Worm (Caenorhabditis elegans) whole organism, young adult: ENCODE measurements around the gene cutl-18.

ENCODE experiments used
- B0035.1 ChIP-seq: sonication (generic microtip); optimal IDR thresholded peaks from 2 replicates; lab custom pipeline; 2016; ENCODE audit warnings: missing genetic modification characterization, mild to moderate bottlenecking, missing compliant biosample characterization, missing genotype, missing genetic modification reagents
- B0261.1 ChIP-seq: sonication (generic microtip); optimal IDR thresholded peaks from 2 replicates; lab custom pipeline; 2016; ENCODE audit warnings: mild to moderate bottlenecking, missing genetic modification characterization, moderate library complexity, missing compliant biosample characterization
- C17E4.6 ChIP-seq: fragments of 200-800 bp; sonication (Bioruptor generic); IDR thresholded peaks from 2 replicates; pipeline ENCODE4 v1.3.6; 2022; ENCODE audit warnings: missing genetic modification reagents, missing genetic modification characterization, missing compliant biosample characterization
- F22D6.2 ChIP-seq: sonication (generic microtip); optimal IDR thresholded peaks from 2 replicates; lab custom pipeline; 2016; ENCODE audit warnings: mild to moderate bottlenecking, missing genetic modification characterization, missing compliant biosample characterization
- F37B4.10 ChIP-seq: fragments of 200-800 bp; sonication (Bioruptor generic); IDR thresholded peaks from 2 replicates; pipeline ENCODE4 v1.3.6; 2022; ENCODE audit warnings: missing genetic modification characterization, missing compliant biosample characterization
- F57A8.1 ChIP-seq: fragments of 200-800 bp; sonication (Bioruptor generic); optimal IDR thresholded peaks from 2 replicates; lab custom pipeline; 2018; ENCODE audit warnings: mild to moderate bottlenecking, missing genetic modification characterization, moderate library complexity, missing compliant biosample characterization
- Y53F4B.3 ChIP-seq: fragments of 200-800 bp; sonication (Bioruptor generic); IDR thresholded peaks from 2 replicates; pipeline ENCODE4 v1.3.6; 2022; ENCODE audit warnings: missing genetic modification reagents, missing genetic modification characterization, missing compliant biosample characterization
- Y53G8AR.9 ChIP-seq: fragments of 200-800 bp; sonication (Bioruptor generic); conservative IDR thresholded peaks from 2 replicates; pipeline ENCODE4 v1.3.6; 2022; ENCODE audit warnings: missing genetic modification reagents, missing genetic modification characterization, missing compliant biosample characterization
- Y79H2A.3 ChIP-seq: fragments of 200-800 bp; sonication (Bioruptor generic); conservative IDR thresholded peaks from 2 replicates; pipeline ENCODE4 v1.3.6; 2022; ENCODE audit warnings: missing genetic modification reagents, missing genetic modification characterization, missing compliant biosample characterization
- ZK185.1 ChIP-seq: sonication (generic microtip); optimal IDR thresholded peaks from 2 replicates; lab custom pipeline; 2016; ENCODE audit warnings: mild to moderate bottlenecking, missing genetic modification characterization, missing compliant biosample characterization; ENCODE audit not compliant: poor library complexity, severe bottlenecking
- akir-1 ChIP-seq: fragments of 200-800 bp; sonication (Bioruptor generic); optimal IDR thresholded peaks from 2 replicates; lab custom pipeline; 2018; ENCODE audit warnings: mild to moderate bottlenecking, missing genetic modification characterization, moderate library complexity, missing compliant biosample characterization
- attf-5 ChIP-seq: fragments of 200-800 bp; sonication (Bioruptor generic); optimal IDR thresholded peaks from 2 replicates; lab custom pipeline; 2018; ENCODE audit warnings: mild to moderate bottlenecking, missing genetic modification characterization, missing compliant biosample characterization
- attf-6 ChIP-seq: fragments of 200-800 bp; sonication (Bioruptor generic); IDR thresholded peaks from 2 replicates; pipeline ENCODE4 v1.3.6; 2022; ENCODE audit warnings: missing genetic modification reagents, missing genetic modification characterization, missing compliant biosample characterization
- ceh-58 ChIP-seq: fragments of 200-800 bp; sonication (Bioruptor generic); IDR thresholded peaks from 2 replicates; pipeline ENCODE4 v1.3.6; 2022; ENCODE audit warnings: missing genetic modification characterization, missing compliant biosample characterization
- chd-7 ChIP-seq: sonication (generic microtip); optimal IDR thresholded peaks from 2 replicates; lab custom pipeline; 2016; ENCODE audit warnings: mild to moderate bottlenecking, missing genetic modification characterization, moderate library complexity, missing compliant biosample characterization
- dpl-1 ChIP-seq: fragments of 150-350 bp; optimal IDR thresholded peaks from 2 replicates; lab custom pipeline; 2014; ENCODE audit warnings: missing biosample characterization, missing genetic modification reagents, missing genetic modification characterization
- egl-18 ChIP-seq: fragments of 200-800 bp; sonication (Bioruptor generic); IDR thresholded peaks from 2 replicates; pipeline ENCODE4 v1.3.6; 2022; ENCODE audit warnings: missing genetic modification reagents, missing genetic modification characterization, missing compliant biosample characterization
- egl-44 ChIP-seq: fragments of 200-800 bp; sonication (Bioruptor generic); IDR thresholded peaks from 2 replicates; pipeline ENCODE4 v1.3.6; 2022; ENCODE audit warnings: missing genetic modification reagents, missing genetic modification characterization, missing compliant biosample characterization
- ekl-4 ChIP-seq: fragments of 200-800 bp; sonication (Bioruptor generic); IDR thresholded peaks from 2 replicates; pipeline ENCODE4 v1.3.6; 2022; ENCODE audit warnings: missing genetic modification reagents, missing genetic modification characterization, missing compliant biosample characterization
- ets-4 ChIP-seq: fragments of 200-800 bp; sonication (Bioruptor generic); optimal IDR thresholded peaks from 2 replicates; lab custom pipeline; 2018; ENCODE audit warnings: mild to moderate bottlenecking, missing genetic modification characterization, missing compliant biosample characterization
- hmg-20 ChIP-seq: fragments of 200-800 bp; sonication (Bioruptor generic); IDR thresholded peaks from 2 replicates; pipeline ENCODE4 v1.3.6; 2022; ENCODE audit warnings: missing genetic modification reagents, missing genetic modification characterization, missing compliant biosample characterization
- hrde-1 ChIP-seq: sonication (generic microtip); optimal IDR thresholded peaks from 2 replicates; lab custom pipeline; 2016; ENCODE audit warnings: missing genetic modification characterization, mild to moderate bottlenecking, missing compliant biosample characterization, moderate library complexity, missing genotype, missing genetic modification reagents, borderline replicate concordance
- hsf-1 ChIP-seq: fragments of 200-800 bp; sonication (Bioruptor generic); IDR thresholded peaks from 2 replicates; pipeline ENCODE4 v1.3.6; 2022; ENCODE audit warnings: missing genetic modification reagents, missing genetic modification characterization, missing compliant biosample characterization
- lin-54 ChIP-seq: fragments of 200-800 bp; sonication (Bioruptor generic); optimal IDR thresholded peaks from 2 replicates; lab custom pipeline; 2018; ENCODE audit warnings: mild to moderate bottlenecking, missing genetic modification characterization, missing compliant biosample characterization
- lir-1 ChIP-seq: fragments of 200-800 bp; sonication (Bioruptor generic); conservative IDR thresholded peaks from 2 replicates; pipeline ENCODE4 v1.3.6; 2022; ENCODE audit warnings: missing genetic modification reagents, missing genetic modification characterization, missing compliant biosample characterization
- lsy-27 ChIP-seq: sonication (generic microtip); optimal IDR thresholded peaks from 2 replicates; lab custom pipeline; 2017; ENCODE audit warnings: missing genetic modification characterization, mild to moderate bottlenecking, missing compliant biosample characterization, antibody characterized with exemption, missing genotype, borderline replicate concordance; ENCODE audit not compliant: insufficient read depth
- madf-3 ChIP-seq: fragments of 200-800 bp; sonication (Bioruptor generic); IDR thresholded peaks from 2 replicates; pipeline ENCODE4 v1.3.6; 2022; ENCODE audit warnings: missing genetic modification reagents, missing genetic modification characterization, missing compliant biosample characterization
- madf-8 ChIP-seq: fragments of 200-800 bp; sonication (Bioruptor generic); conservative IDR thresholded peaks from 2 replicates; pipeline ENCODE4 v1.3.6; 2022; ENCODE audit warnings: missing genetic modification reagents, missing genetic modification characterization, missing compliant biosample characterization
- nfya-1 ChIP-seq: sonication (generic microtip); optimal IDR thresholded peaks from 2 replicates; lab custom pipeline; 2017; ENCODE audit warnings: antibody characterized with exemption, missing compliant biosample characterization, missing genetic modification characterization, borderline replicate concordance; ENCODE audit not compliant: insufficient read depth
- nfyb-1 ChIP-seq: fragments of 200-800 bp; sonication (Bioruptor generic); IDR thresholded peaks from 2 replicates; pipeline ENCODE4 v1.3.6; 2022; ENCODE audit warnings: missing genetic modification reagents, missing genetic modification characterization, missing compliant biosample characterization
- nhr-90 ChIP-seq: sonication (generic microtip); optimal IDR thresholded peaks from 2 replicates; lab custom pipeline; 2016; ENCODE audit warnings: missing genotype, mild to moderate bottlenecking, missing genetic modification characterization, missing compliant biosample characterization
- pbrm-1 ChIP-seq: fragments of 200-800 bp; sonication (Bioruptor generic); IDR thresholded peaks from 2 replicates; pipeline ENCODE4 v1.3.6; 2022; ENCODE audit warnings: missing genetic modification reagents, missing genetic modification characterization, missing compliant biosample characterization
- rcor-1 ChIP-seq: fragments of 200-800 bp; sonication (Bioruptor generic); IDR thresholded peaks from 2 replicates; pipeline ENCODE4 v1.3.6; 2022; ENCODE audit warnings: missing genetic modification reagents, missing genetic modification characterization, missing compliant biosample characterization
- rec-8 ChIP-seq, 2 experiments: sonication (generic microtip); optimal IDR thresholded peaks; 2 replicates each; lab custom pipeline; 2016; ENCODE audit warnings: mild to moderate bottlenecking in 2 of 2, missing genetic modification characterization in 2 of 2, missing genetic modification reagents in 2 of 2, missing genotype in 2 of 2, missing biosample characterization in 1 of 2, missing compliant biosample characterization in 1 of 2, moderate library complexity in 1 of 2
- sdz-38 ChIP-seq: sonication (generic microtip); optimal IDR thresholded peaks from 2 replicates; lab custom pipeline; 2016; ENCODE audit warnings: missing genotype, missing genetic modification characterization, missing compliant biosample characterization
- sea-2 ChIP-seq: fragments of 200-800 bp; sonication (Bioruptor generic); IDR thresholded peaks from 2 replicates; pipeline ENCODE4 v1.3.6; 2022; ENCODE audit warnings: missing genetic modification characterization, missing compliant biosample characterization
- snpc-1.1 ChIP-seq: sonication (generic microtip); optimal IDR thresholded peaks from 2 replicates; lab custom pipeline; 2017; ENCODE audit warnings: missing genetic modification characterization, mild to moderate bottlenecking, missing compliant biosample characterization, antibody characterized with exemption, moderate library complexity, missing genotype, missing genetic modification reagents; ENCODE audit not compliant: insufficient read depth
- snpc-3.4 ChIP-seq: sonication (generic microtip); optimal IDR thresholded peaks from 2 replicates; lab custom pipeline; 2017; ENCODE audit warnings: missing genetic modification characterization, mild to moderate bottlenecking, missing compliant biosample characterization, antibody characterized with exemption, moderate library complexity, missing genotype, missing genetic modification reagents
- sptf-2 ChIP-seq: fragments of 200-800 bp; sonication (Bioruptor generic); optimal IDR thresholded peaks from 2 replicates; lab custom pipeline; 2018; ENCODE audit warnings: mild to moderate bottlenecking, missing genetic modification characterization, missing compliant biosample characterization
- tbx-9 ChIP-seq: sonication (generic microtip); optimal IDR thresholded peaks from 2 replicates; lab custom pipeline; 2016; ENCODE audit warnings: borderline replicate concordance, missing genetic modification characterization, inconsistent platforms, missing compliant biosample characterization
- tlf-1 ChIP-seq: fragments of 200-800 bp; sonication (Bioruptor generic); optimal IDR thresholded peaks from 2 replicates; lab custom pipeline; 2018; ENCODE audit warnings: mild to moderate bottlenecking, missing genetic modification characterization, missing compliant biosample characterization
- unc-130 ChIP-seq: sonication (generic microtip); optimal IDR thresholded peaks from 2 replicates; lab custom pipeline; 2016; ENCODE audit warnings: missing genetic modification reagents, missing genetic modification characterization, missing compliant biosample characterization
- unc-62 ChIP-seq: fragments of 150-350 bp; optimal IDR thresholded peaks from 2 replicates; lab custom pipeline; 2014; ENCODE audit warnings: missing biosample characterization, missing genetic modification reagents, missing genetic modification characterization
- ztf-25 ChIP-seq: fragments of 200-800 bp; sonication (Bioruptor generic); IDR thresholded peaks from 2 replicates; pipeline ENCODE4 v1.3.6; 2022; ENCODE audit warnings: missing genetic modification reagents, missing genetic modification characterization, missing compliant biosample characterization
- ztf-6 ChIP-seq: fragments of 200-800 bp; sonication (Bioruptor generic); IDR thresholded peaks from 2 replicates; pipeline ENCODE4 v1.3.6; 2022; ENCODE audit warnings: missing genetic modification reagents, missing genetic modification characterization, missing compliant biosample characterization

Gene cutl-18

ce11 chrV:11314025-11314880, 2.4 kb downstream of the cutl-18 start (continued):
- TF ChIP-seq hrde-1 (tag; lab: Kevin White, UChicago) (peak; percentile 94), F57A8.1 (GFP tag; lab: Kevin White, UChicago) (peak; percentile 99), sea-2 (GFP tag; lab: Robert Waterston, UW) (peak; percentile 94), nfyb-1 (peak; percentile 97), akir-1 (peak; percentile 86), egl-18 (GFP tag; lab: Robert Waterston, UW) (peak; percentile 92), chd-7 (tag; lab: Kevin White, UChicago) (peak; percentile 99), rcor-1 (GFP tag; lab: Robert Waterston, UW) (peak; percentile 95), C17E4.6 (GFP tag; lab: Robert Waterston, UW) (peak; percentile 94), snpc-3.4 (peak; percentile 96), nhr-90 (tag; lab: Kevin White, UChicago) (peak; percentile 97), B0261.1 (peak; percentile 100), lsy-27 (tag; lab: Kevin White, UChicago) (peak; percentile 92), unc-62 (GFP tag; lab: Kevin White, UChicago) (peak; percentile 25), lin-54 (GFP tag; lab: Kevin White, UChicago) (peak; percentile 89), ztf-25 (GFP tag; lab: Robert Waterston, UW) (peak; percentile 99), B0035.1 (peak; percentile 92), hmg-20 (GFP tag; lab: Robert Waterston, UW) (peak; percentile 92), attf-5 (GFP tag; lab: Kevin White, UChicago) (peak; percentile 96), ztf-6 (GFP tag; lab: Robert Waterston, UW) (peak; percentile 94), ceh-58 (peak; percentile 99), nfya-1 (tag; lab: Kevin White, UChicago) (no peak), sptf-2 (GFP tag; lab: Kevin White, UChicago) (peak; percentile 99), Y79H2A.3 (GFP tag; lab: Robert Waterston, UW) (peak; percentile 93), attf-6 (GFP tag; lab: Robert Waterston, UW) (peak; percentile 88), ets-4 (GFP tag; lab: Kevin White, UChicago) (peak; percentile 99), dpl-1 (peak; percentile 61), tbx-9 (peak; percentile 98), F22D6.2 (tag; lab: Kevin White, UChicago) (peak; percentile 71), madf-8 (GFP tag; lab: Robert Waterston, UW) (peak; percentile 65), unc-130 (peak; percentile 93), Y53G8AR.9 (peak; percentile 96), pbrm-1 (GFP tag; lab: Robert Waterston, UW) (peak; percentile 94), lir-1 (GFP tag; lab: Robert Waterston, UW) (peak; percentile 83), ekl-4 (GFP tag; lab: Robert Waterston, UW) (peak; percentile 95), rec-8 (tag; optimal IDR thresholded peaks at IDR 0.05; lab: Kevin White, UChicago) (peak; percentile 94 to 98), hsf-1 (GFP tag; lab: Robert Waterston, UW) (peak; percentile 78), ZK185.1 (peak; percentile 94), Y53F4B.3 (peak; percentile 84), egl-44 (GFP tag; lab: Robert Waterston, UW) (peak; percentile 99), sdz-38 (tag; lab: Kevin White, UChicago) (peak; percentile 57), madf-3 (GFP tag; lab: Robert Waterston, UW) (peak; percentile 94), tlf-1 (GFP tag; lab: Kevin White, UChicago) (peak; percentile 93), snpc-1.1 (tag; lab: Kevin White, UChicago) (peak; percentile 87), F37B4.10 (GFP tag; lab: Robert Waterston, UW) (peak; percentile 98; the same call in 1 of the 2 replicates)
